Worm (Caenorhabditis elegans) whole organism, midembryonic: ENCODE measurements around the gene pals-22.
"Not testable (repeated sequence)": the region's sequence is repeated elsewhere in the genome, so short reads cannot be mapped to it uniquely, and the experiment has no call there.

Source experiments
- T22C8.4 ChIP-seq: fragments of 200-800 bp; sonication (Bioruptor generic); IDR thresholded peaks from 2 replicates; pipeline ENCODE4 v1.3.6; 2022; ENCODE audit warnings: missing genetic modification characterization, missing compliant biosample characterization
- cog-1 ChIP-seq: sonication (generic microtip); optimal IDR thresholded peaks from 2 replicates; lab custom pipeline; 2016; ENCODE audit warnings: missing genetic modification characterization, missing compliant biosample characterization
- flt-1 ChIP-seq: fragments of 200-800 bp; sonication (Bioruptor generic); IDR thresholded peaks from 2 replicates; pipeline ENCODE4 v1.3.6; 2022; ENCODE audit warnings: missing genetic modification characterization, missing compliant biosample characterization
- klf-2 ChIP-seq: fragments of 200-800 bp; sonication (Bioruptor generic); conservative IDR thresholded peaks from 2 replicates; pipeline ENCODE4 v1.3.6; 2022; ENCODE audit warnings: missing genetic modification reagents, missing genetic modification characterization, missing compliant biosample characterization
- med-1 ChIP-seq: sonication (generic microtip); optimal IDR thresholded peaks from 2 replicates; lab custom pipeline; 2017; ENCODE audit warnings: missing genetic modification characterization, mild to moderate bottlenecking, missing compliant biosample characterization, antibody characterized with exemption, missing genetic modification reagents; ENCODE audit not compliant: insufficient read depth
- ref-1 ChIP-seq: fragments of 200-800 bp; sonication (Bioruptor generic); conservative IDR thresholded peaks from 2 replicates; pipeline ENCODE4 v1.3.6; 2022; ENCODE audit warnings: missing genetic modification reagents, missing genetic modification characterization, missing compliant biosample characterization
- tab-1 ChIP-seq: fragments of 200-800 bp; sonication (Bioruptor generic); IDR thresholded peaks from 2 replicates; pipeline ENCODE4 v1.3.6; 2022; ENCODE audit warnings: missing genetic modification characterization, missing compliant biosample characterization
- ztf-23 ChIP-seq: fragments of 200-800 bp; sonication (Bioruptor generic); IDR thresholded peaks from 2 replicates; pipeline ENCODE4 v1.3.6; 2022; ENCODE audit warnings: missing genetic modification reagents, missing genetic modification characterization, missing compliant biosample characterization
- ztf-29 ChIP-seq: fragments of 200-800 bp; sonication (Bioruptor generic); IDR thresholded peaks from 2 replicates; pipeline ENCODE4 v1.3.6; 2022; ENCODE audit warnings: missing genetic modification reagents, missing genetic modification characterization, missing compliant biosample characterization

Gene pals-22

DNA sequence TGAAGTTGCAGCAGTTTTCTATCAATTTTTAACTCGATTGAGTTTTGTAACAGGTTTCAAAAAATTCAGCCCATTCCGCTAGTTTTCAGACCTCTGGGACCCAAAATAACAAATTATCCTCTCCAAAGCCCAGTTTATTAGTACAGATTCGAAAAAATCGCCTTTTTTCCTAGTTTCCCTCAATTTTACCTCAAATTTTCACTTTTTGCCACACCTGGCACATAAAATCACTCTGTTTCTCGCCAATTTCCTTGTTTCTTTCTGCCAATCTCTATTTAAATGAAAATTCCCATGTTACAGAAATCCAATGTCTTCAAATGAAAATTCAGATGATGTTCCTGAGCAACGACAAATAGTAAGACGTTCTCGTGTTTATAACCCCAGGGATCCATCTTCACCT, at the start of gene pals-22:
Gene pals-22, plus strand, starts transcription at position 301 of the 400 bp plus-strand sequence.
- TF ChIP-seq T22C8.4 (GFP tag; lab: Robert Waterston, UW) = no peak
- TF ChIP-seq ztf-23 (GFP tag; lab: Robert Waterston, UW) = no peak
- TF ChIP-seq med-1 = no peak
- TF ChIP-seq flt-1 = no peak
- no peak for TF ChIP-seq tab-1 (GFP tag; lab: Robert Waterston, UW)
- no peak for TF ChIP-seq ztf-29
- TF ChIP-seq klf-2 (GFP tag; lab: Robert Waterston, UW) = no peak

DNA sequence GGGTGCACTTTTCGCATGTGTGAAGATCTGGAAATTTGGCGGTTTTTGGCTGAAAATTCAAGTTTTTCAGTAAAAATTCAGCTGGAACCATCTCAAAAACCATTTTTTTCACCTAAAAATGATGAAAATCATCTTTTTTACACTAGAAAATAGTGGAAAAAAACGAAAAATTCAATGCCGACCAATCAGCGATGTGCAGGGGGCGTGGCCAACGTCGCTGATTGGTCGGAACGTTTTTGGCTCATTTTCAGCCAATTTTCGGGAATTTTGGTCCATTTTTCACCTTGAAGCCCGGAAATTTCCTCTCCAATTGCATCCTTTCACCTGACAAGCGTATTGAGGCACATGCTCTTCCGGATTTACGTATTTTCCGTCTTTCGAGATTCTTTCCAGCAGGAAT, 47.8 kb upstream of the pals-22 start:
- TF ChIP-seq ztf-29 = no peak
- TF ChIP-seq ref-1 = no peak
- TF ChIP-seq ztf-23 (GFP tag; lab: Robert Waterston, UW) = no peak
- no peak for TF ChIP-seq cog-1
- no peak for TF ChIP-seq tab-1 (GFP tag; lab: Robert Waterston, UW)
- TF ChIP-seq flt-1 = no peak
- no peak for TF ChIP-seq T22C8.4 (GFP tag; lab: Robert Waterston, UW)
- no peak for TF ChIP-seq med-1

DNA sequence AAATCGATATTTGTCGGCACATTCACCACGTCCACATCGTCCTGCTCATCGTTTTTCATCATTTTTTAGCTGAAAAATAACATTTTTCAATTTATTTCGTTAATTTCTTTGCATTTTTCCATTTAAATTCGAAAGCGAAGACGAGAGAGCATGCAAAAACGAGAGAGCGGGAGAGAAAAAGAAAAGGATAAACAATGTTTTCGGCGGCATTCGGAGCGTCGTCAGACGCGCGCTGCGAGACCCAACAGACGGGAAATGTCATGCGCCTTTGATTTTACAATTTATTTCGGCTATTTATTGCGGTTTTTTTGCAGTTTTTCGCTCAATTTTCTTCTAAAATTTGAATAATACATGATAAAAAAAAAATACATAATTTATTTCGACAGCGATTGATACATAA, 45.9 kb upstream of the pals-22 start, which contains the start of gene attf-3:
Gene attf-3, minus strand, starts transcription at position 69 of the 400 bp plus-strand sequence.
- no peak for TF ChIP-seq med-1
- TF ChIP-seq klf-2 (GFP tag; lab: Robert Waterston, UW) = no peak
- TF ChIP-seq tab-1 (GFP tag; lab: Robert Waterston, UW) = no peak
- peak; percentile 61 for TF ChIP-seq cog-1

DNA sequence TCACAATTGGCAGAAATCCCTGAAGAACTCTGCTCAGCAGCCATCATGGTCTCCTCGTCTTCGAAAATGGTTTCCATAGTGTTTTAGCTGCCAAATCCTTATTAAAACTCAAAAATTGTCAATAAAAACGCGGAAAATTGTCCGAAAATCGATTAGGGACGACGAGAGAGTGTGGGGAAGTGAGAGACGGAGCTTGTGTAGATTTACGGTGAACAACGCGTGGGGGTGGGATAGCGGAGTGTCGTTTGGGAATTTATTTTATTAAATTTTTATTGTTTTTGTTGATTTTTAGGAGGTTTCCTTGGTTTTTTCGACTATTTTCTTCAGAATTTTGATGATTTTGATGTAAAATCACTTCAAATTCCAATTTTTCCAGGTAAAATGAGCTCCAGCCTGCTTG, 45.0 kb upstream of the pals-22 start, which contains the start of the genes F54C4.4 and mrpl-40:
Gene F54C4.4, minus strand, starts transcription at position 199 of the 400 bp plus-strand sequence.
Gene mrpl-40, plus strand, starts transcription at position 377 of the 400 bp plus-strand sequence.
- TF ChIP-seq med-1 (no peak), ztf-23 (GFP tag; lab: Robert Waterston, UW) (no peak), cog-1 (peak; percentile 33), klf-2 (GFP tag; lab: Robert Waterston, UW) (no peak), T22C8.4 (GFP tag; lab: Robert Waterston, UW) (peak; percentile 86), ref-1 (no peak)

DNA sequence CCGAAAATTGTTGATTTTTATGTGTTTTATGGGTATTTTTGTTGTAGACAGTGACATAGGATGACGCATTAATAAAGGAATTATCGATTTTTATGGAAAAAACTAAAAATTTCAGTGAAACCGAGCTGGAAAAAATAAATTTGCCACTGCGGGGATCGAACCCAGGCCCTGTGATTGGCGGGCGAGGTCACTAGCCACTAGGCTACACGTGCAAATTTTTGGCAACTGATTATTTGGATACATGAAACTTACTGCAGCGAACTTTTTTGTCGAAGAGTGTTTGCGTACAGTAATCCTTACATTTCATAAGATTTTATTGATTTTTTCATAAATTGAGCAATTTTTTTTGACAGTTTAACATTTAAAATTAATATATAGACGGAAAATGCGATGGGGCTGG, 43.1 kb upstream of the pals-22 start:
- no peak for TF ChIP-seq klf-2 (GFP tag; lab: Robert Waterston, UW)
- TF ChIP-seq tab-1 (GFP tag; lab: Robert Waterston, UW) = peak; percentile 69; the same call in 1 of the 2 replicates
- no peak for TF ChIP-seq cog-1
- TF ChIP-seq med-1 = no peak
- TF ChIP-seq flt-1 = peak; percentile 81
- peak; percentile 44; the same call in 1 of the 2 replicates for TF ChIP-seq ref-1
- TF ChIP-seq ztf-23 (GFP tag; lab: Robert Waterston, UW) = 0 out of 2 replicates have a peak, but pooled peaks have one; percentile 35
- TF ChIP-seq T22C8.4 (GFP tag; lab: Robert Waterston, UW) = 0 out of 2 replicates have a peak, but pooled peaks have one; percentile 28
- 0 out of 2 replicates have a peak, but pooled peaks have one; percentile 26 for TF ChIP-seq ztf-29

DNA sequence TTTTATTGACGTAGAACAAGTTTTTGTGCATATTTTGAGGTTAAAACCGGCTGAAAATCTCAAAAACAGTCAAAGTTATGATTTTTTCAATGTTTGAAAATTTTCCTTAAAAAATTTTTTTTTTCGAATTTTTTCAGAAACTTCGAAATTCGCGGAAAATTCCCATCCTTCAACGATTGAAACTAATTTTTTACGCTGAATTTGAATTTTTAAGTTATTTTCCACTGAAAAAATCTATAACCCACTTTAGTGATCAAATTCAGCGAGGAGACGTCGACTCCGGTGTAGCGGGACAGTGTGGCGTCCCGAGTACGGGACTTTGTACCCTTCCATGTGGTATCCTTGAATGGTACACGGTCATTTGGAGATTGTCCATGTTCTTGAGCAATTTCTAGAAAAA, 40.0 kb upstream of the pals-22 start:
- no peak for TF ChIP-seq flt-1
- TF ChIP-seq klf-2 (GFP tag; lab: Robert Waterston, UW) = no peak
- no peak for TF ChIP-seq ztf-23 (GFP tag; lab: Robert Waterston, UW)
- no peak for TF ChIP-seq med-1
- TF ChIP-seq tab-1 (GFP tag; lab: Robert Waterston, UW) = no peak

DNA sequence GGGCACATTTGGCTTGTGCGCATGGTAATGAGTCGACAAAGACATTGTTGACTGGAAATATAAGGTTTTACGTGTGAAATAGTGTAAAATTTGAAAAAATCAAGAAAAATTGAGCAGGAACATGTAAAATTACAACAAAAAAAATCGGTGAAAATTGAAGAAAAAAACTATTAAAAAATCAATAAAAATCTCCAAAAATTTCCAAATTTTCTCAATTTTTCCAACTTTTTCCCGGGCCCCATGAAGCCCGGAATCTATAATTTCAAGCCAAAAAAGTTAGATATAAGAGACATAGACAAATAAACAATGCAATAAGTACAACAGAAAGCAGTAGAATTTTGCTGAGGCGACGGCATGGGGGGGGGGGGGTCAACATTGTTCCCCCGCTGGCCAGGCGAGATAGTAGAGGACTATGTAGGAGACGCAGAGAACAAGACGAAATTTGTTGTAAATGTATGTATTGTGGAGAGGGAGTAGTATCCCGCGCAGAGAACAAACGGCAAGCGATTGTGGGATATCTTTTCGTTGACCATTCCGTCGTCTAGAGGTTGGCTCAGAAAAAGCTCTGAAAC, 37.4 kb upstream of the pals-22 start, which contains the start of gene pat-4:
Gene pat-4, minus strand, starts transcription at position 51 of the 572 bp plus-strand sequence.
- TF ChIP-seq ztf-23 (GFP tag; lab: Robert Waterston, UW) = no peak

DNA sequence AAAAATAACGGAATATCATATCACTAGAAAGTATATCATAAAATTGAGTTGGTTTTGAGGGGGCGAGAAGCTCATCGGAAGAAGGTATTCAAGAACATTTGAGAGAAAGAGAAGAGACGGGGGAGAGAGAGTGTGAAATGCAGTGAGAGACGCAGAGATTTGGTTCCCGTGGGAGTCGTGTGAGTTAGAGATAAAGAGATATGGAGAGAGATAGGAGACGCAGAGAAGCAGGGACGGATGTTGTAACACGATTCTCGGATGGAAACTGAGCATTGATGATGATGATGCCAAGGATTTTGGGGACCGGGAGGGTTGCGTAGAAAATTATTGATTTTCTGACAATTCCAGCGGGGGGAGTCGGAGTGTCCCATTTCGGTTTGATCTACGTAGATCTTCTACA, 36.0 kb upstream of the pals-22 start:
- TF ChIP-seq tab-1 (GFP tag; lab: Robert Waterston, UW) (no peak), klf-2 (GFP tag; lab: Robert Waterston, UW) (no peak), flt-1 (no peak)

DNA sequence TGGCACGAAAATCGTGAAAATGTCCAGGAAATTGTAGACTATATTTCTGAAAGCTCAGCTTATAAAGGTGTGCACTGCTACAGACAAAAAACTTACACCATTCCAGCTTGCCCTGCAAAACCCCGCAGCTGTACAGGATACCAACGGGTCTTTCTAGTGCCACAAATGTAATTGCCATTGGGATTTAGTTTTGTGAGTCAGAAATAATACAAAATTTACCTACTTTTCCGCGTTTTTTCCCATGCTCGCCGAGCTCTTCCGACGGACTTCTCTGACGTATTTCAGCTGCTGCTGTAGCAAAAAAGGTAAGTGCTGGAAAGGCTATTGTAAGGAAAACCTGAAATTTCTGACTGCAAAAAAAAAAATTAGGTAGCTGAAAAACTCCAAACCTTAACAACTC, 35.2 kb upstream of the pals-22 start, which contains the start of gene C29F9.8:
Gene C29F9.8, minus strand, starts transcription at position 101 of the 400 bp plus-strand sequence.
- not testable (repeated sequence) for TF ChIP-seq med-1; tab-1 (GFP tag; lab: Robert Waterston, UW); ztf-29

DNA sequence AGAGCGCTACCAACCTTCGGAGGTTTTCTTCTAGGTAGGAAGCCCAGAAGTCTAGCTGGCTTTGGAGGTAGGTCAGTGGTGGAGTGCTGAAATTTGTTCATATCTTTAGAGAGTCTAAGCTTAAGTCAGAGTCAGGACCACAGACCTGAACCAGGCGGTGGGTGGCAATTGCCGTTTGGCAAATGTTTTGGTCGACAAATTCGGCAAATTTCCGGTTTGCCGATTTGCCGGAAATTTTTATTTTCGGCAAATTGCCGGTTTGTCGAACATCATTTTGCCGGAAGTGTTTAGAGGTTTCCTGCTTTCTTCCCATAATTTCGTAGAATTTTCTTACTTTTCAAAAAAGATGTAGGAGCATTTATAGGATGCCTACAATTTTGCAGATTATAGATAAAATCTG, 33.4 kb upstream of the pals-22 start, which contains the start of gene C29F9.9:
Gene C29F9.9, minus strand, starts transcription at position 101 of the 400 bp plus-strand sequence.
- not testable (repeated sequence) for TF ChIP-seq tab-1 (GFP tag; lab: Robert Waterston, UW); cog-1; med-1

DNA sequence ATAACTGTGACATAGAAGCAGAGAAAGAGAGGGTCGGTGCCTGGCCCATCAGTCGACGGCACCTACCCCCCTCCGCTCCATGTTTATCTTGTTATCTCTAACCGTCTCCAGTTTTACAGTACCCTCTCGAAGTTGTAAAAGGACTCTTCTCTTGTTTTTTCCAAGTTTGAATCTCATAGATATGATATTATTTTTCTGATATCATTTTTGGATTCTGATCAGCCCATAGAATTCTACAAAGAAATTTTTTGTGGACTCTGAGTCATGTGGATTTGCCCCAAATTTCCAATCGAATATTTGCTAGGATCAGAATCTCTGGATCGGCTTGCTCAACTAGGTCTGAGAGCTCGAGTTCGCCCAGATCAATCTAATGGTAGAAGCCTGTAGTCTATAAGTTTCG, 17.6 kb upstream of the pals-22 start, which contains the start of gene C29F9.6:
Gene C29F9.6, plus strand, starts transcription at position 301 of the 400 bp plus-strand sequence.
- no peak for TF ChIP-seq flt-1

DNA sequence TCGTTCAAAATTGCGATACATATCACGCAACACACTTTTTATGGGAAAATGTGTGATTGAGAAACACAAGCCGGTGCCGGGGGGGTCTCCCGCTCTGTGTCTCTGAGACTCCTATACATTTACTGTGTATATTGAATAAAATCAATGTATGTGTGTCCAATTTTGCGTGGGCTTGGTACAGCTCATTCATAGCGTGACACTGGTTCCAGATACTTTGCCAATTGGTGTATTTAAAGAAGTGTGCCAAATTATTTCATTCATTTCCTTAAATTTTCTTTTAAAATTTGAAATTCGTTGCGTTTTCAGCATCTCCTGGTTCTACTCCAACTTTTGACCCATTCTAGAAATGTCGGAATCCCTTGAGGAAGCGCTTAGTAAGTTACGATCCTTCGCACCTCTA, 15.0 kb upstream of the pals-22 start, which contains the start of gene C29F9.5:
Gene C29F9.5, plus strand, starts transcription at position 301 of the 400 bp plus-strand sequence.
- TF ChIP-seq klf-2 (GFP tag; lab: Robert Waterston, UW) (no peak), cog-1 (no peak), ztf-23 (GFP tag; lab: Robert Waterston, UW) (no peak), flt-1 (no peak), ztf-29 (no peak), med-1 (no peak), ref-1 (no peak)
